Fruit fly (Drosophila melanogaster) whole organism, embryonic: ENCODE data around the gene MESR3.

Source experiments
- CG12155 ChIP-seq: fragments of 200-800 bp; sonication (Bioruptor generic); optimal IDR thresholded peaks from 3 replicates; lab custom pipeline; 2016; ENCODE audit warnings: missing biosample characterization, missing genetic modification characterization
- CG13624 ChIP-seq: fragments of 200-800 bp; sonication (Bioruptor generic); optimal IDR thresholded peaks from 2 replicates; lab custom pipeline; 2016; ENCODE audit warnings: missing biosample characterization, missing genetic modification characterization
- CG15011 ChIP-seq: fragments of 200-800 bp; sonication (Bioruptor generic); optimal IDR thresholded peaks from 3 replicates; lab custom pipeline; 2018; ENCODE audit warnings: missing biosample characterization, mild to moderate bottlenecking, missing genetic modification characterization
- CG32532 ChIP-seq: fragments of 200-800 bp; sonication (Bioruptor generic); IDR thresholded peaks from 2 replicates; pipeline ENCODE4 v1.3.6; 2022; ENCODE audit warnings: missing biosample characterization, missing genetic modification characterization
- CG7372 ChIP-seq: fragments of 200-800 bp; sonication (Bioruptor generic); IDR thresholded peaks from 2 replicates; pipeline ENCODE4 v1.3.6; 2022; ENCODE audit warnings: missing biosample characterization, missing genetic modification characterization
- Chrac-16 ChIP-seq: fragments of 200-800 bp; sonication (Bioruptor generic); optimal IDR thresholded peaks from 3 replicates; lab custom pipeline; 2016; ENCODE audit warnings: missing biosample characterization, missing genetic modification characterization
- bbx ChIP-seq: fragments of 200-800 bp; sonication (Bioruptor generic); IDR thresholded peaks from 2 replicates; pipeline ENCODE4 v1.3.6; 2022; ENCODE audit warnings: missing biosample characterization, missing genetic modification characterization; ENCODE audit not compliant: partially characterized antibody
- croc ChIP-seq: fragments of 200-800 bp; sonication (Bioruptor generic); conservative IDR thresholded peaks from 3 replicates; pipeline ENCODE4 v1.3.6; 2022; ENCODE audit warnings: missing biosample characterization, missing genetic modification characterization
- gcm2 ChIP-seq: fragments of 200-800 bp; sonication (Bioruptor generic); optimal IDR thresholded peaks from 2 replicates; lab custom pipeline; 2016; ENCODE audit warnings: missing biosample characterization, missing genetic modification characterization
- nerfin-1 ChIP-seq: fragments of 200-800 bp; sonication (Bioruptor generic); optimal IDR thresholded peaks from 3 replicates; lab custom pipeline; 2019; ENCODE audit warnings: missing biosample characterization, mild to moderate bottlenecking, missing genetic modification characterization, moderate library complexity
- repo ChIP-seq: fragments of 200-800 bp; sonication (Bioruptor generic); optimal IDR thresholded peaks from 2 replicates; lab custom pipeline; 2016; ENCODE audit warnings: missing biosample characterization, missing genetic modification characterization
- schlank ChIP-seq: fragments of 200-800 bp; sonication (Bioruptor generic); optimal IDR thresholded peaks from 2 replicates; lab custom pipeline; 2018; ENCODE audit warnings: missing biosample characterization, mild to moderate bottlenecking, missing genetic modification characterization
- vnd ChIP-seq: fragments of 200-800 bp; sonication (Bioruptor generic); IDR thresholded peaks from 3 replicates; pipeline ENCODE4 v1.3.6; 2022; ENCODE audit warnings: missing biosample characterization, missing genetic modification characterization; ENCODE audit not compliant: partially characterized antibody

DNA sequence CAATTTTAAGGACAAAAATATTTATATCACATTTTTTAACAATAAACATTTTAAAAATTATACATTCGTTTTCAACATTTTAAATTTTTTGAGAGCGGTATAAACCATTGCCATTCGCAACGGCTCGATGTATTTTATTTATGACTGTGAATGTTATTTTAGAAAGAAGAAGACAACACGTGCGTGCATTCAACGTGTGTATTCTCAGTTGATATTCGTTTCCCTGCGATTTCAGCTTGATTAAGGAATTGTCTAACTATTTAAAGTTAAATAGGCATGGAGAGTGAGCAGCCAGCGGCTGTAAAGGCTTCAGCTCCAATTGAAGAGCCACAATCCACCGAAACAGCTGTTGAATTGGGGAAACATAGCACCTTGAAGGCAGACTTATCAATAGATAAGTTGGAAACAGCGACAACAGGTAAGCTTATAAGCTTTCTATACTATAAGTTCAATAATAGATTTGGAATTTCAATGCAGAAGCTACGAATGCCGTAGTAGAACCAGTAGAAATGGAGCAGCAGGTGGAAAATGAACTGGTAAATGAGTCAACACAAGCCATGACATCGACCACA, 81.6 kb downstream of the MESR3 start, which contains the start of gene CG10341:
- TF ChIP-seq schlank = no peak
- TF ChIP-seq gcm2 (GFP tag; lab: Kevin White, UChicago) = no peak
- TF ChIP-seq bbx (GFP tag; lab: Robert Waterston, UW) = no peak
- TF ChIP-seq CG32532 (GFP tag; lab: Robert Waterston, UW) = no peak
- TF ChIP-seq repo (GFP tag; lab: Kevin White, UChicago) = no peak
- no peak for TF ChIP-seq CG15011
- no peak for TF ChIP-seq CG12155 (GFP tag; lab: Kevin White, UChicago)
- TF ChIP-seq CG7372 (GFP tag; lab: Robert Waterston, UW) = no peak
- TF ChIP-seq vnd (GFP tag; lab: Robert Waterston, UW) = no peak
- TF ChIP-seq nerfin-1 (tag; lab: Kevin White, UChicago) = no peak
- TF ChIP-seq CG13624 = no peak
- TF ChIP-seq croc (GFP tag; lab: Robert Waterston, UW) = no peak
- no peak for TF ChIP-seq Chrac-16 (GFP tag; lab: Kevin White, UChicago)
